Worm (Caenorhabditis elegans) whole organism, L3 larva: ENCODE data around the gene C16D9.9.

Experiments
- ZK546.5 ChIP-seq: sonication (generic microtip); optimal IDR thresholded peaks from 2 replicates; lab custom pipeline; 2017; ENCODE audit warnings: missing biosample characterization, missing genetic modification characterization
- ama-1 ChIP-seq: fragments of 150-350 bp; optimal IDR thresholded peaks from 2 replicates; lab custom pipeline; 2018
- ceh-16 ChIP-seq: sonication (generic microtip); optimal IDR thresholded peaks from 2 replicates; lab custom pipeline; 2017; ENCODE audit warnings: missing biosample characterization, missing genetic modification characterization
- ceh-28 ChIP-seq: fragments of 150-350 bp; optimal IDR thresholded peaks from 2 replicates; lab custom pipeline; 2014; ENCODE audit warnings: missing biosample characterization, missing genetic modification reagents, missing genetic modification characterization
- ceh-82 ChIP-seq: fragments of 150-350 bp; optimal IDR thresholded peaks from 2 replicates; lab custom pipeline; 2014; ENCODE audit warnings: missing biosample characterization, missing genetic modification characterization
- ceh-9 ChIP-seq: sonication (generic microtip); optimal IDR thresholded peaks from 2 replicates; lab custom pipeline; 2018; ENCODE audit warnings: missing biosample characterization, missing genetic modification characterization
- daf-12 ChIP-seq: fragments of 150-350 bp; optimal IDR thresholded peaks from 2 replicates; lab custom pipeline; 2014; ENCODE audit warnings: missing biosample characterization, missing genetic modification reagents, missing genetic modification characterization
- egl-27 ChIP-seq: sonication (generic microtip); optimal IDR thresholded peaks from 4 replicates; lab custom pipeline; 2017; ENCODE audit warnings: missing biosample characterization, missing genetic modification reagents, missing genetic modification characterization
- egl-5 ChIP-seq: fragments of 150-350 bp; optimal IDR thresholded peaks from 2 replicates; lab custom pipeline; 2017; ENCODE audit warnings: missing biosample characterization, missing genetic modification reagents, missing genetic modification characterization, inconsistent platforms
- elt-1 ChIP-seq: fragments of 150-350 bp; optimal IDR thresholded peaks from 2 replicates; lab custom pipeline; 2014; ENCODE audit warnings: missing biosample characterization, missing genetic modification characterization
- elt-2 ChIP-seq: sonication (generic microtip); optimal IDR thresholded peaks from 2 replicates; lab custom pipeline; 2016; ENCODE audit warnings: missing genetic modification reagents, mild to moderate bottlenecking, missing genetic modification characterization, missing compliant biosample characterization
- elt-3 ChIP-seq, 3 experiments: fragments of 150-350 bp in 1 of 3; sonication (generic microtip) in 2 of 3; optimal IDR thresholded peaks; 2 replicates in 2 of 3; 4 replicates in 1 of 3; lab custom pipeline; 2014 to 2017; ENCODE audit warnings: missing biosample characterization in 3 of 3, missing genetic modification characterization in 3 of 3
- eor-1 ChIP-seq, 2 experiments: fragments of 150-350 bp; optimal IDR thresholded peaks; 2 replicates each; lab custom pipeline; 2014 to 2018; ENCODE audit warnings: missing biosample characterization in 2 of 2, missing genetic modification characterization in 2 of 2
- fos-1 ChIP-seq: fragments of 150-350 bp; optimal IDR thresholded peaks from 2 replicates; lab custom pipeline; 2014; ENCODE audit warnings: missing biosample characterization, missing genetic modification characterization
- hmg-11 ChIP-seq: sonication (generic microtip); optimal IDR thresholded peaks from 2 replicates; lab custom pipeline; 2016; ENCODE audit warnings: missing genetic modification characterization, missing compliant biosample characterization
- jun-1 ChIP-seq: fragments of 150-350 bp; optimal IDR thresholded peaks from 2 replicates; lab custom pipeline; 2014; ENCODE audit warnings: missing biosample characterization, missing genetic modification reagents, missing genetic modification characterization
- lin-15B ChIP-seq: fragments of 150-350 bp; optimal IDR thresholded peaks from 2 replicates; lab custom pipeline; 2014; ENCODE audit warnings: missing biosample characterization, missing genetic modification characterization
- lin-39 ChIP-seq: fragments of 150-350 bp; optimal IDR thresholded peaks from 2 replicates; lab custom pipeline; 2018; ENCODE audit warnings: missing biosample characterization, missing genetic modification reagents, missing genetic modification characterization
- lsy-12 ChIP-seq: sonication (generic microtip); optimal IDR thresholded peaks from 2 replicates; lab custom pipeline; 2016; ENCODE audit warnings: mild to moderate bottlenecking, missing genetic modification characterization, missing compliant biosample characterization
- mdl-1 ChIP-seq: fragments of 150-350 bp; optimal IDR thresholded peaks from 2 replicates; lab custom pipeline; 2014; ENCODE audit warnings: missing biosample characterization, missing genetic modification characterization
- nfya-1 ChIP-seq: sonication (generic microtip); optimal IDR thresholded peaks from 2 replicates; lab custom pipeline; 2017; ENCODE audit warnings: missing genetic modification characterization, mild to moderate bottlenecking, missing compliant biosample characterization, antibody characterized with exemption, moderate library complexity; ENCODE audit not compliant: insufficient read depth
- nhr-11 ChIP-seq: fragments of 150-350 bp; optimal IDR thresholded peaks from 2 replicates; lab custom pipeline; 2014; ENCODE audit warnings: missing biosample characterization, missing genetic modification characterization
- nhr-12 ChIP-seq: fragments of 150-350 bp; optimal IDR thresholded peaks from 2 replicates; lab custom pipeline; 2014; ENCODE audit warnings: missing biosample characterization, missing genetic modification characterization
- nhr-23 ChIP-seq: fragments of 150-350 bp; optimal IDR thresholded peaks from 2 replicates; lab custom pipeline; 2014; ENCODE audit warnings: missing biosample characterization, missing genetic modification reagents, missing genetic modification characterization
- nhr-25 ChIP-seq: sonication (generic microtip); optimal IDR thresholded peaks from 2 replicates; lab custom pipeline; 2017; ENCODE audit warnings: missing biosample characterization, missing genetic modification characterization
- nhr-28 ChIP-seq: fragments of 150-350 bp; optimal IDR thresholded peaks from 2 replicates; lab custom pipeline; 2014; ENCODE audit warnings: missing biosample characterization, missing genetic modification characterization
- nhr-43 ChIP-seq: sonication (generic microtip); optimal IDR thresholded peaks from 2 replicates; lab custom pipeline; 2016; ENCODE audit warnings: mild to moderate bottlenecking, missing genetic modification characterization, missing compliant biosample characterization; ENCODE audit not compliant: poor library complexity, severe bottlenecking
- nhr-76 ChIP-seq: fragments of 150-350 bp; sonication (generic microtip); optimal IDR thresholded peaks from 5 replicates; lab custom pipeline; 2014; ENCODE audit warnings: missing biosample characterization, missing genetic modification characterization
- pha-4 ChIP-seq: fragments of 150-350 bp; optimal IDR thresholded peaks from 2 replicates; lab custom pipeline; 2014; ENCODE audit warnings: missing biosample characterization, missing genetic modification reagents, missing genetic modification characterization
- pqm-1 ChIP-seq: fragments of 150-350 bp; optimal IDR thresholded peaks from 2 replicates; lab custom pipeline; 2017; ENCODE audit warnings: missing biosample characterization, missing genetic modification characterization, inconsistent platforms
- skn-1 ChIP-seq: fragments of 150-350 bp; optimal IDR thresholded peaks from 2 replicates; lab custom pipeline; 2014; ENCODE audit warnings: missing biosample characterization, missing genetic modification characterization
- snpc-4 ChIP-seq: fragments of 150-350 bp; optimal IDR thresholded peaks from 2 replicates; lab custom pipeline; 2014; ENCODE audit warnings: missing biosample characterization, missing genetic modification characterization
- unc-39 ChIP-seq: sonication (generic microtip); optimal IDR thresholded peaks from 4 replicates; lab custom pipeline; 2017; ENCODE audit warnings: missing biosample characterization, missing genetic modification characterization
- unc-62 ChIP-seq: fragments of 150-350 bp; sonication (generic microtip); optimal IDR thresholded peaks from 4 replicates; lab custom pipeline; 2014; ENCODE audit warnings: missing biosample characterization, missing genetic modification reagents, missing genetic modification characterization
- zag-1 ChIP-seq: fragments of 150-350 bp; optimal IDR thresholded peaks from 2 replicates; lab custom pipeline; 2014; ENCODE audit warnings: missing biosample characterization, missing genetic modification characterization
- ztf-4 ChIP-seq: fragments of 150-350 bp; optimal IDR thresholded peaks from 2 replicates; lab custom pipeline; 2014; ENCODE audit warnings: missing biosample characterization, missing genetic modification characterization

The C16D9.9 gene

DNA sequence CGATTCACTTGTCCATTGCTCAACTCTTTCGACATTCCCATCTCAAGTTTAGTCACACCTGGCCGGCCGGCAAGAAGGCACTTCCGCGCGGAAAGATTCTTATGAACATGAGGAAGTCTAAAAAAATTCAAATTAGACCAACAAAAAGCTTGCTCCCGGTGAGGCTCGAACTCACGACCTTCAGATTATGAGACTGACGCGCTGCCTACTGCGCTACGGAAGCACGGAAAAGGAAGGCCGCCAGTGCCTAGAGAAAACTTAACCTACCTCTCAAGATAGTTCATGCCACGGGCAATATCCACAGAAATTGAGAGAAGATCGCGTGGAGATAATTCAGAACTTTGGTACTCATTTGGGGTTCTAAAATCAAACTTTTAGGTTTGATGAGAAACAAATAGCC lies 34.0 kb upstream of the C16D9.9 start:
- TF ChIP-seq snpc-4 (tag; lab: Kevin White, UChicago) = peak; percentile 62
- peak; percentile 25 for TF ChIP-seq nfya-1
- TF ChIP-seq elt-2 (tag; lab: Kevin White, UChicago) = peak; percentile 1
- no peak for TF ChIP-seq ceh-16 (tag; lab: Kevin White, UChicago)

DNA sequence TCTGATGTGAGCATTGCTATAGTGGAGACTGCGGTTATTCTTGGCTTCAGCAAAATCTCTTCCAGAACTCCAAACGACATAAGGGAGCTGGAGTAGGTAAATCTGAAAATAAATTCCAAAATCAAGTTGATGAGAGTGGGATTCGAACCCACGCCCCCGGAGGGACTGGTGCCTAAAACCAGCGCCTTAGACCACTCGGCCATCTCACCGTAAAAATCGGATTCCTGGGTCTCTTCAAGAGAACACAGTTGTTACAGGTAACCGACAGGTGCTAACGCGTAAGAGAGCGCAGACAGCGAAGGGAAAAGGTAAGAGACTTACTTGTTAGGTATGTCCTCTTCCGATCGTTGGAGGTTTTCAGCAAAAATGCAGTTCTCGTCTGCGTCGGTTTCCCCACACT lies 28.7 kb upstream of the C16D9.9 start:
- peak; percentile 2 for TF ChIP-seq lin-39 (tag; lab: Kevin White, UChicago)
- peak; percentile 41 for TF ChIP-seq lsy-12 (tag; lab: Kevin White, UChicago)
- peak; percentile 39 for TF ChIP-seq nhr-23
- peak; percentile 29 for TF ChIP-seq snpc-4 (tag; lab: Kevin White, UChicago)
- no peak for TF ChIP-seq ztf-4 (tag; lab: Kevin White, UChicago)
- TF ChIP-seq nhr-43 (tag; lab: Kevin White, UChicago) = no peak
- peak; percentile 20 for TF ChIP-seq elt-2 (tag; lab: Kevin White, UChicago)
- no peak for TF ChIP-seq ceh-16 (tag; lab: Kevin White, UChicago)
- no peak for TF ChIP-seq egl-27
- TF ChIP-seq mdl-1 (tag; lab: Kevin White, UChicago) = no peak
- TF ChIP-seq elt-3 (tag; optimal IDR thresholded peaks at IDR 0.05; lab: Kevin White, UChicago) = no peak
- peak; percentile 40 for TF ChIP-seq pqm-1 (tag; lab: Kevin White, UChicago)
- TF ChIP-seq nhr-25 = peak; percentile 53
- TF ChIP-seq nhr-11 (tag; lab: Kevin White, UChicago) = no peak
- no peak for TF ChIP-seq daf-12
- TF ChIP-seq nfya-1 = peak; percentile 36

DNA sequence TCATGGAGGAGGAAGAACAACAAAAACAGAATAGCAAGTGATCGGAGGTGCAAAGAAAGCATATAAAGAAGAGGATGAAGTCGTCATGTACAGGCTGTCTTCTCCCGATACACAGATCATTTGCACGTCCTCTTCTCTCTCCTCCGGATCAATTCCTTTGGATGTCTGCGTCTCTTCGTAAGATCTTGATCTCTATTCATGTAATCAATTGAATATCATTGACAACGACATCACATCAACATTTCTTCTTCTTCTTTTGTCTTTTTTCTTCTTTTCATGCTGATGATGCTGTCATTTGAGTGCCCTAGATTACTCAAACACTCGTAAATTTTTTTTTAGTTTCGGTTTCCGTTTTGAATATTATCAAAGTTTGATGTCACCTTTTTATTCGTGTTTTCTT lies 25.8 kb upstream of the C16D9.9 start, which contains the start of gene rol-3:
TSS of gene rol-3 (minus strand) at position 120 of the 400 bp plus-strand sequence.
- TF ChIP-seq ceh-28 (peak; percentile 73), nhr-23 (peak; percentile 62), elt-1 (tag; lab: Kevin White, UChicago) (no peak)

- TF ChIP-seq elt-2 (tag; lab: Kevin White, UChicago) = no peak
- TF ChIP-seq zag-1 (tag; lab: Kevin White, UChicago) = no peak
Observed at ce11 chrV:8239928-8240327, 24.1 kb upstream of the C16D9.9 start, which contains the start of gene C16D9.3. Gene C16D9.3, minus strand, starts transcription at chrV:8240028.

- no peak for TF ChIP-seq ama-1 (lab: Kevin White, UChicago)
- no peak for TF ChIP-seq unc-62 (GFP tag; lab: Kevin White, UChicago)
- no peak for TF ChIP-seq nhr-76
- TF ChIP-seq nhr-23 = no peak
- TF ChIP-seq snpc-4 (tag; lab: Kevin White, UChicago) = no peak
- no peak for TF ChIP-seq nhr-28 (tag; lab: Kevin White, UChicago)
- no peak for TF ChIP-seq skn-1 (tag; lab: Kevin White, UChicago)
Observed at ce11 chrV:8242798-8243197, 21.2 kb upstream of the C16D9.9 start, which contains the start of gene C16D9.4. Gene C16D9.4, minus strand, starts transcription at chrV:8242898.

DNA sequence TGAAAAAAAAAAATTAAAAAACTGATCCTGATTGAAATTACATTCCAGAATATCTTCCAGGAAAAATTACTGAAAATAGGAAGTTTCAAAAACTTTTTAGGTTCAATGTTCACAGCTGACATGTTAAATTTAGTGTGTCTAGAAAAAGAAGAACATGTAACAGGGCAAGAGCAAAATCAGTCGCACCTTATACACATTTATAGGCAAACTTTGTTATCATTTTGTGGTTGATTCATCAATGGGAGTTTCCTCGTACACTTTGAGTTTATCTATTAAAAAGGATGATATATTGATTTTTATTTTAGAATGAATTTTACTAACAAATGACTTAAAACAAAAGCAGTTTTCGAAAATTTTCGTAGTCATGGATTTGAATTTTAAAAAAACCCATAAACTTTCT lies 20.8 kb upstream of the C16D9.9 start:
- TF ChIP-seq elt-2 (tag; lab: Kevin White, UChicago) (peak; percentile 63), pqm-1 (tag; lab: Kevin White, UChicago) (peak; percentile 38), nfya-1 (no peak)
- TF ChIP-seq, all 47 proteins: peak for 2

DNA sequence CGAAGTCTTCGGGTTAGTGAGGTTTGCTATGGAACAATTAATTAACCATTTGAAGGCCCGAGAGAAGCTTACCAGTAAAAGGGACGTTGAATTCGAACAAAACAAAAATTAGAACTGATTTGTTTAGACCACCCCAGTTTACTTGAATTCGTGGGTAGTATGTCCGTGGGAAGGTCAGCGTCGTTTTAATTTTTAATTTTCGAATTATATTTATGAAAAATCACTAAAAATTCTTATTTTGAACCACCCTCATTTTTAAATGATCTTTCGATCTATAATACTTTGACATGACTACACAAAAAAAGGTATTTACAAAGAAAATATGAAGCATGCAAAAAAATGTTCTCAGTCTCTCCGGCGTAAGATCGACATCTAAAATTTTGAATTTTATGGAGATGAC lies 18.6 kb upstream of the C16D9.9 start, which contains the start of gene C16D9.5:
TSS of gene C16D9.5 (minus strand) at position 101 of the 400 bp plus-strand sequence.
- TF ChIP-seq nhr-23 (no peak), elt-1 (tag; lab: Kevin White, UChicago) (no peak)
- TF ChIP-seq, all 47 proteins: peak for 0

ce11 chrV:8247311-8248105 lies 16.5 kb upstream of the C16D9.9 start:
- TF ChIP-seq eor-1 (tag; optimal IDR thresholded peaks at IDR 0.05; lab: Kevin White, UChicago) = no peak
- no peak for TF ChIP-seq ceh-9 (tag; lab: Kevin White, UChicago)
- TF ChIP-seq egl-5 (tag; lab: Kevin White, UChicago) = no peak
- TF ChIP-seq nhr-12 (tag; lab: Kevin White, UChicago) = no peak
- peak; percentile 48 for TF ChIP-seq fos-1 (tag; lab: Kevin White, UChicago)
- TF ChIP-seq mdl-1 (tag; lab: Kevin White, UChicago) = no peak
- peak; percentile 25 for TF ChIP-seq jun-1 (tag; lab: Kevin White, UChicago)
- TF ChIP-seq pha-4 = peak; percentile 20
- no peak for TF ChIP-seq unc-39 (tag; lab: Kevin White, UChicago)
- TF ChIP-seq nhr-43 (tag; lab: Kevin White, UChicago) = peak; percentile 88
- peak; percentile 17 for TF ChIP-seq ceh-82 (tag; lab: Kevin White, UChicago)
- peak; percentile 53 for TF ChIP-seq lsy-12 (tag; lab: Kevin White, UChicago)
- TF ChIP-seq ZK546.5 = no peak
- TF ChIP-seq daf-12 = no peak
- TF ChIP-seq hmg-11 (tag; lab: Kevin White, UChicago) = no peak
- peak; percentile 53 for TF ChIP-seq lin-15B (tag; lab: Kevin White, UChicago)
- peak; percentile 11 for TF ChIP-seq egl-27
- TF ChIP-seq lin-39 (tag; lab: Kevin White, UChicago) = no peak
